Worm (Caenorhabditis elegans): ENCODE measurements around the gene F08G12.1.

Gene F08G12.1

ce11 chrX:11344899-11345298 lies 39.2 kb upstream of the F08G12.1 start (continued):
- no peak for TF ChIP-seq ztf-4 (tag; optimal IDR thresholded peaks at IDR 0.05)
- TF ChIP-seq elt-3 (tag; optimal IDR thresholded peaks at IDR 0.05): no peak
- TF ChIP-seq mab-9 (GFP tag; IDR thresholded peaks at IDR 0.05): no peak

DNA sequence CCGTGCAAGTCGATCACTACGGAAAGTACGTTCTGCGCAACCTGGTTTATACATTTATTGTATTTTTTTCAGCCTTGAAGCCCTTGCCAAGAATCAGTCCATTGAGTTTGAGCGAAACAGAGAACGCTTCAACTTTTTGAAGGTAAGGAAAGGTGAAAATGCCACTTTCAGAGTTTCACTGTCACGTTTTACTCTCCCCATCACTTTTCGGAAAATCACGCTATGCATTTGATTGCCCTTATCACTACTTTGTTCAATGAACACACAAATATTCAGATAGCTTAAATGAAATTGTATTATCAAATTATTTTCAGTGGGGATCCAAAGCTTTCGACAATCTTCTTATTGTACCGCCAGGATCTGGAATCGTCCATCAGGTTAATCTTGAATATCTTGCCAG lies 34.8 kb upstream of the F08G12.1 start:
- TF ChIP-seq efl-1 (optimal IDR thresholded peaks at IDR 0.05) (no peak), efl-1 (GFP tag; optimal IDR thresholded peaks at IDR 0.05 in 1 of 2) (peak in 1 of 2 experiments; percentile 73), lin-35 (GFP tag; optimal IDR thresholded peaks at IDR 0.05) (peak in 1 of 2 experiments; percentile 56), elt-2 (tag; optimal IDR thresholded peaks at IDR 0.05) (peak; percentile 33), snpc-4 (tag; optimal IDR thresholded peaks at IDR 0.05) (no peak), xbp-1 (tag; optimal IDR thresholded peaks at IDR 0.05) (no peak), sptf-1 (tag; optimal IDR thresholded peaks at IDR 0.05) (no peak)

ce11 chrX:11339375-11339924 lies 33.8 kb upstream of the F08G12.1 start, which contains the start of gene aco-1:
Gene aco-1, plus strand, starts transcription at chrX:11339874.
- TF ChIP-seq unc-30 (tag; optimal IDR thresholded peaks at IDR 0.05): no peak
- TF ChIP-seq nhr-47 (tag; optimal IDR thresholded peaks at IDR 0.05): peak; percentile 49
- peak in 1 of 2 experiments; percentile 9 for TF ChIP-seq mdl-1 (tag; optimal IDR thresholded peaks at IDR 0.05)
- peak; percentile 44 for TF ChIP-seq blmp-1 (tag; optimal IDR thresholded peaks at IDR 0.05)
- TF ChIP-seq C16A3.4 (tag; optimal IDR thresholded peaks at IDR 0.05): peak; percentile 32
- no peak for TF ChIP-seq zip-4 (GFP tag; optimal IDR thresholded peaks at IDR 0.05)
- no peak for TF ChIP-seq lin-39 (tag; optimal IDR thresholded peaks at IDR 0.05)
- no peak for TF ChIP-seq vab-15 (tag; optimal IDR thresholded peaks at IDR 0.05)
- TF ChIP-seq skn-1 (tag; optimal IDR thresholded peaks at IDR 0.05): no peak
- peak in 2 of 6 experiments; percentile 34 to 40 for TF ChIP-seq elt-3 (tag; optimal IDR thresholded peaks at IDR 0.05)
- TF ChIP-seq C04F5.9 (tag; optimal IDR thresholded peaks at IDR 0.05): no peak
- peak; percentile 35 for TF ChIP-seq efl-3 (GFP tag; optimal IDR thresholded peaks at IDR 0.05)
- no peak for TF ChIP-seq nhr-237 (tag; optimal IDR thresholded peaks at IDR 0.05)
- TF ChIP-seq lin-15B (tag; optimal IDR thresholded peaks at IDR 0.05): no peak
- peak in 1 of 2 experiments; percentile 54 for TF ChIP-seq lsy-2 (tag; optimal IDR thresholded peaks at IDR 0.05)
- TF ChIP-seq aha-1 (tag; optimal IDR thresholded peaks at IDR 0.05): no peak
- no peak for TF ChIP-seq tlp-1 (tag; optimal IDR thresholded peaks at IDR 0.05)
- TF ChIP-seq snu-23 (GFP tag; optimal IDR thresholded peaks at IDR 0.05): peak; percentile 69
- no peak for TF ChIP-seq snpc-4 (tag; optimal IDR thresholded peaks at IDR 0.05)
- TF ChIP-seq ets-5 (GFP tag; IDR thresholded peaks at IDR 0.05): no peak
- TF ChIP-seq ceh-90 (tag; optimal IDR thresholded peaks at IDR 0.05): no peak
- TF ChIP-seq jun-1 (tag; optimal IDR thresholded peaks at IDR 0.05): no peak
- TF ChIP-seq C34B4.2 (tag; optimal IDR thresholded peaks at IDR 0.05): no peak
- TF ChIP-seq lin-14 (GFP tag; optimal IDR thresholded peaks at IDR 0.05): peak; percentile 78
- no peak for TF ChIP-seq ztf-4 (tag; optimal IDR thresholded peaks at IDR 0.05)
- TF ChIP-seq ces-1 (GFP tag; optimal IDR thresholded peaks at IDR 0.05): no peak
- no peak for TF ChIP-seq pqm-1 (tag; optimal IDR thresholded peaks at IDR 0.05)
- no peak for TF ChIP-seq alr-1 (tag; optimal IDR thresholded peaks at IDR 0.05; ENCODE audit: borderline replicate concordance)
- TF ChIP-seq fkh-10 (GFP tag; optimal IDR thresholded peaks at IDR 0.05): no peak
- no peak for TF ChIP-seq irx-1 (tag; optimal IDR thresholded peaks at IDR 0.05)
- peak; percentile 9 for TF ChIP-seq nhr-77 (tag; optimal IDR thresholded peaks at IDR 0.05)
- peak; percentile 50 for TF ChIP-seq mep-1 (tag; optimal IDR thresholded peaks at IDR 0.05)
- peak; percentile 61 for TF ChIP-seq nhr-71 (tag; optimal IDR thresholded peaks at IDR 0.05)
- TF ChIP-seq dpl-1 (GFP tag; optimal IDR thresholded peaks at IDR 0.05): peak in 2 of 3 experiments; percentile 28 to 30
- peak; percentile 24 to 70 for TF ChIP-seq lin-35 (GFP tag; optimal IDR thresholded peaks at IDR 0.05)
- no peak for TF ChIP-seq unc-98 (GFP tag; IDR thresholded peaks at IDR 0.05)
- TF ChIP-seq hpl-2 (GFP tag; optimal IDR thresholded peaks at IDR 0.05): no peak
- TF ChIP-seq nhr-85 (tag): peak; percentile 93
- no peak for TF ChIP-seq Y116A8C.19 (tag; optimal IDR thresholded peaks at IDR 0.05; ENCODE audit: borderline replicate concordance)
- TF ChIP-seq efl-1 (optimal IDR thresholded peaks at IDR 0.05): peak; percentile 27 to 31
- TF ChIP-seq efl-1 (GFP tag; optimal IDR thresholded peaks at IDR 0.05 in 1 of 2): no peak
- TF ChIP-seq elt-2 (tag; optimal IDR thresholded peaks at IDR 0.05): peak; percentile 69
- TF ChIP-seq ceh-8 (GFP tag; optimal IDR thresholded peaks at IDR 0.05): no peak
- peak; percentile 34 for TF ChIP-seq swsn-7 (tag; optimal IDR thresholded peaks at IDR 0.05)
- TF ChIP-seq F16B12.6 (tag; optimal IDR thresholded peaks at IDR 0.05): peak; percentile 80
- no peak for TF ChIP-seq mab-9 (GFP tag; IDR thresholded peaks at IDR 0.05)

Data from whole organism, L1 larva.